Worm (Caenorhabditis elegans): ENCODE results near the gene vit-1.

The vit-1 gene

ce11 chrX:7782389-7782788, 54.7 kb downstream of the vit-1 start, which contains the start of gene ZK154.4 (continued):
- peak; percentile 66 for TF ChIP-seq nhr-47 (tag; optimal IDR thresholded peaks at IDR 0.05)
- peak; percentile 2 for TF ChIP-seq skn-1 (tag; optimal IDR thresholded peaks at IDR 0.05)
- TF ChIP-seq swsn-7 (tag; optimal IDR thresholded peaks at IDR 0.05), result peak; percentile 54
- TF ChIP-seq blmp-1 (tag; optimal IDR thresholded peaks at IDR 0.05), result peak; percentile 47
- TF ChIP-seq lin-13 (GFP tag; optimal IDR thresholded peaks at IDR 0.05), result peak; percentile 24
- no peak for TF ChIP-seq pqm-1 (tag; optimal IDR thresholded peaks at IDR 0.05)
- TF ChIP-seq C34B4.2 (tag; optimal IDR thresholded peaks at IDR 0.05), result no peak
- peak; percentile 28 for TF ChIP-seq nhr-90 (tag; optimal IDR thresholded peaks at IDR 0.05; ENCODE audit: poor library complexity)
- TF ChIP-seq nhr-28 (tag; optimal IDR thresholded peaks at IDR 0.05), result no peak
- no peak for TF ChIP-seq ama-1 (optimal IDR thresholded peaks at IDR 0.05)
- TF ChIP-seq ets-5 (GFP tag; IDR thresholded peaks at IDR 0.05), result no peak
- TF ChIP-seq efl-1 (optimal IDR thresholded peaks at IDR 0.05), result peak; percentile 41 to 62
- TF ChIP-seq efl-1 (GFP tag; optimal IDR thresholded peaks at IDR 0.05 in 1 of 2), result peak; percentile 63 to 92
- no peak for TF ChIP-seq nhr-84 (tag; optimal IDR thresholded peaks at IDR 0.05)
- TF ChIP-seq isw-1 (GFP tag; IDR thresholded peaks at IDR 0.05), result peak; percentile 8; the same call in 1 of the 2 replicates
- peak; percentile 42 to 73 for TF ChIP-seq lsy-2 (tag; optimal IDR thresholded peaks at IDR 0.05)
